Fruit fly (Drosophila melanogaster): ENCODE results near the gene Mrtf.

DNA sequence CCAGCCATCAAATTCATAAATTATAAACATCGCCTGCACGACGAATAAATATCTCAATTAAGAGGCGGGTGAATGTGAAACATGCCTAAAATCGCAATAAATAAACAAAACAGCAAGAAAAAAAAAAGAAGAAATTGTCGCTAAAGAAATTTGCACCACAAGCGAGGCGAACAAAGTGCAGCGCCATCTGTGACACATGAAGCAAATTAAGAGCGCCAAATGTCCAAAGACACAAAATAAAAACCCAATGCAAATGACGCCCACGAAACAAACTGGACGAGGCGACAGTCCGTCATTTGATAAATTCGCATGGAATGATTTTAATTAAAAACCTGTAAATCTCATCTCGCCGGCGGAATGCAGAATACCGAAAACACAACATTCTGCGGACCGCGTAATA is 22.6 kb downstream of the Mrtf start:
- TF ChIP-seq CG32264 (GFP tag; optimal IDR thresholded peaks at IDR 0.05) (no peak), Rel (GFP tag; optimal IDR thresholded peaks at IDR 0.05) (no peak), Rel (tag; optimal IDR thresholded peaks at IDR 0.05) (no peak), Dfd (GFP tag; optimal IDR thresholded peaks at IDR 0.05) (no peak), tai (GFP tag; optimal IDR thresholded peaks at IDR 0.05) (no peak), fru (GFP tag; optimal IDR thresholded peaks at IDR 0.05) (no peak)
